Fruit fly (Drosophila melanogaster) whole organism, adult: ENCODE data around the gene Orc2.

Experiments used
- CG14711 ChIP-seq: fragments of 200-800 bp; sonication (Bioruptor generic); optimal IDR thresholded peaks from 2 replicates; lab custom pipeline; 2018; ENCODE audit warnings: missing biosample characterization, mild to moderate bottlenecking, missing genetic modification characterization, moderate library complexity
- Clk ChIP-seq: fragments of 200-800 bp; sonication (Bioruptor generic); optimal IDR thresholded peaks from 2 replicates; lab custom pipeline; 2017; ENCODE audit warnings: missing biosample characterization, missing genetic modification characterization
- bab1 ChIP-seq: fragments of 200-800 bp; sonication (Bioruptor generic); optimal IDR thresholded peaks from 3 replicates; lab custom pipeline; 2019; ENCODE audit warnings: missing biosample characterization, mild to moderate bottlenecking, missing genetic modification characterization, moderate library complexity

dm6 chr3R:13981584-13981983, 16.9 kb downstream of the Orc2 start:
- TF ChIP-seq Clk (GFP tag; lab: Kevin White, UChicago), result no peak
- no peak for TF ChIP-seq CG14711 (tag; lab: Kevin White, UChicago)
- no peak for TF ChIP-seq bab1
